Worm (Caenorhabditis elegans) whole organism, late embryonic: Measurements from ENCODE around the gene uso-1.

Source experiments
- ceh-18 ChIP-seq: sonication (generic microtip); optimal IDR thresholded peaks from 2 replicates; lab custom pipeline; 2016; ENCODE audit warnings: missing genetic modification characterization, missing compliant biosample characterization
- ceh-22 ChIP-seq: sonication (generic microtip); optimal IDR thresholded peaks from 2 replicates; lab custom pipeline; 2017; ENCODE audit warnings: missing biosample characterization, missing genetic modification characterization
- ceh-24 ChIP-seq: sonication (generic microtip); optimal IDR thresholded peaks from 2 replicates; lab custom pipeline; 2016; ENCODE audit warnings: mild to moderate bottlenecking, missing genetic modification characterization, missing compliant biosample characterization
- ceh-31 ChIP-seq: sonication (generic microtip); optimal IDR thresholded peaks from 2 replicates; lab custom pipeline; 2016; ENCODE audit warnings: missing genetic modification characterization, missing compliant biosample characterization
- dve-1 ChIP-seq: sonication (generic microtip); optimal IDR thresholded peaks from 2 replicates; lab custom pipeline; 2017; ENCODE audit warnings: antibody characterized with exemption, mild to moderate bottlenecking, missing genetic modification characterization, missing compliant biosample characterization
- fkh-10 ChIP-seq: fragments of 150-350 bp; optimal IDR thresholded peaks from 2 replicates; lab custom pipeline; 2014; ENCODE audit warnings: missing biosample characterization, missing genetic modification reagents, missing genetic modification characterization
- fkh-6 ChIP-seq: sonication (generic microtip); optimal IDR thresholded peaks from 2 replicates; lab custom pipeline; 2016; ENCODE audit warnings: missing genetic modification characterization, missing compliant biosample characterization
- nhr-11 ChIP-seq: fragments of 150-350 bp; optimal IDR thresholded peaks from 2 replicates; lab custom pipeline; 2014; ENCODE audit warnings: missing biosample characterization, missing genetic modification characterization
- pha-4 ChIP-seq: fragments of 150-350 bp; optimal IDR thresholded peaks from 2 replicates; lab custom pipeline; 2018; ENCODE audit warnings: missing biosample characterization, missing genetic modification reagents, missing genetic modification characterization
- unc-3 ChIP-seq, 2 experiments: fragments of 200-800 bp in 1 of 2; sonication (Bioruptor generic) in 1 of 2; sonication (generic microtip) in 1 of 2; conservative IDR thresholded peaks in 1 of 2; optimal IDR thresholded peaks in 1 of 2; 2 replicates each; pipeline versions ENCODE4 v1.3.6 to Lab custom; 2016 to 2022; ENCODE audit warnings: missing compliant biosample characterization in 2 of 2, missing genetic modification characterization in 2 of 2, missing genetic modification reagents in 1 of 2
- zip-5 ChIP-seq: sonication (generic microtip); optimal IDR thresholded peaks from 2 replicates; lab custom pipeline; 2016; ENCODE audit warnings: missing genetic modification characterization, missing compliant biosample characterization

DNA sequence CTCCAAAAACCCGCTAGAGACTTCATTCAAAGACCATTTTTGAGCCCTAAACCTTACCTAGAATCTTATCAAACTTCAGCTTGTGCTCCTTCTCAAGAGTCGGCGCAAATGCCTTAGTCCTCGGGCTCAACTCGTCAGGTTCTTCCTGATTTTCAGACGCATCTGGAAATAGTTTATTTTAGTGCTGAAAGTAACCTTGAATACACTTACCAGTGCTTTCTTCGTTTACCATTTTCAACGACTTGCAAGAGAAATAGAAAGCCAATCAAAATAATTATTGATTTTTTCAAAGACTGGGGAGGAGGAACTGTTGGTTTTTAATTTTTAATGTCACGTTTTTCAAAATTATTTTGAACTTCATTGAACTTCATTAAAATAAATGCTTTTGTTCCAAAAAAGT, 17.4 kb upstream of the uso-1 start, which contains the start of the genes ttbk-8.1 and Y38H8A.4:
- TF ChIP-seq unc-3 (GFP tag; conservative IDR thresholded peaks at IDR 0.05; lab: Robert Waterston, UW) (no peak), unc-3 (tag; optimal IDR thresholded peaks at IDR 0.05; lab: Kevin White, UChicago) (no peak), ceh-31 (tag; lab: Kevin White, UChicago) (no peak), zip-5 (no peak), ceh-18 (tag; lab: Kevin White, UChicago) (no peak), ceh-24 (tag; lab: Kevin White, UChicago) (no peak), fkh-10 (no peak), pha-4 (tag; lab: Kevin White, UChicago) (no peak), nhr-11 (tag; lab: Kevin White, UChicago) (no peak), ceh-22 (tag; lab: Kevin White, UChicago) (no peak), dve-1 (tag; lab: Kevin White, UChicago) (no peak), fkh-6 (tag; lab: Kevin White, UChicago) (no peak)
